Worm (Caenorhabditis elegans) whole organism, mixed stage, embryonic: ENCODE results near the gene fbxa-71.

Experiments
- M03D4.4 ChIP-seq: sonication (generic microtip); optimal IDR thresholded peaks from 2 replicates; lab custom pipeline; 2017; ENCODE audit warnings: mild to moderate bottlenecking, missing genetic modification characterization, missing compliant biosample characterization
- bed-3 ChIP-seq: fragments of 200-800 bp; sonication (Bioruptor generic); optimal IDR thresholded peaks from 3 replicates; lab custom pipeline; 2018; ENCODE audit warnings: mild to moderate bottlenecking, missing genetic modification characterization, moderate library complexity, missing compliant biosample characterization
- blmp-1 ChIP-seq: fragments of 150-350 bp; optimal IDR thresholded peaks from 2 replicates; lab custom pipeline; 2014; ENCODE audit warnings: missing biosample characterization, missing genetic modification characterization
- ceh-39 ChIP-seq: fragments of 150-350 bp; optimal IDR thresholded peaks from 2 replicates; lab custom pipeline; 2014; ENCODE audit warnings: missing biosample characterization, missing genetic modification characterization
- ceh-43 ChIP-seq: fragments of 200-800 bp; sonication (Bioruptor generic); optimal IDR thresholded peaks from 2 replicates; lab custom pipeline; 2018; ENCODE audit warnings: mild to moderate bottlenecking, missing genetic modification characterization, moderate library complexity, missing compliant biosample characterization
- ceh-83 ChIP-seq: fragments of 200-800 bp; sonication (Bioruptor generic); optimal IDR thresholded peaks from 2 replicates; lab custom pipeline; 2018; ENCODE audit warnings: mild to moderate bottlenecking, missing genetic modification characterization, missing compliant biosample characterization
- ces-1 ChIP-seq: fragments of 150-350 bp; optimal IDR thresholded peaks from 2 replicates; lab custom pipeline; 2014; ENCODE audit warnings: missing biosample characterization, missing genetic modification reagents, missing genetic modification characterization
- cnd-1 ChIP-seq: fragments of 200-800 bp; sonication (Bioruptor generic); optimal IDR thresholded peaks from 2 replicates; lab custom pipeline; 2018; ENCODE audit warnings: mild to moderate bottlenecking, missing genetic modification characterization, missing compliant biosample characterization
- drap-1 ChIP-seq: fragments of 200-800 bp; sonication (Bioruptor generic); optimal IDR thresholded peaks from 3 replicates; lab custom pipeline; 2018; ENCODE audit warnings: mild to moderate bottlenecking, missing genetic modification characterization, missing compliant biosample characterization
- elt-1 ChIP-seq: sonication (generic microtip); optimal IDR thresholded peaks from 2 replicates; lab custom pipeline; 2017; ENCODE audit warnings: missing genetic modification characterization, mild to moderate bottlenecking, missing compliant biosample characterization, antibody characterized with exemption, moderate library complexity, borderline replicate concordance; ENCODE audit not compliant: insufficient read depth
- elt-3 ChIP-seq: fragments of 150-350 bp; optimal IDR thresholded peaks from 2 replicates; lab custom pipeline; 2014; ENCODE audit warnings: missing biosample characterization, missing genetic modification characterization
- ham-2 ChIP-seq: fragments of 200-800 bp; sonication (Bioruptor generic); optimal IDR thresholded peaks from 2 replicates; lab custom pipeline; 2018; ENCODE audit warnings: mild to moderate bottlenecking, missing genetic modification characterization, missing compliant biosample characterization
- hlh-1 ChIP-seq: fragments of 150-350 bp; optimal IDR thresholded peaks from 2 replicates; lab custom pipeline; 2014; ENCODE audit warnings: missing biosample characterization, missing genetic modification reagents, missing genetic modification characterization
- lin-13 ChIP-seq: fragments of 150-350 bp; optimal IDR thresholded peaks from 2 replicates; lab custom pipeline; 2014; ENCODE audit warnings: missing biosample characterization, missing genetic modification characterization
- lin-32 ChIP-seq: fragments of 200-800 bp; sonication (Bioruptor generic); optimal IDR thresholded peaks from 2 replicates; lab custom pipeline; 2018; ENCODE audit warnings: mild to moderate bottlenecking, missing genetic modification characterization, missing compliant biosample characterization
- lsy-2 ChIP-seq: fragments of 150-350 bp; optimal IDR thresholded peaks from 2 replicates; lab custom pipeline; 2014; ENCODE audit warnings: missing biosample characterization, missing genetic modification characterization
- mab-5 ChIP-seq: fragments of 150-350 bp; optimal IDR thresholded peaks from 2 replicates; lab custom pipeline; 2014; ENCODE audit warnings: missing biosample characterization, missing genetic modification characterization
- mep-1 ChIP-seq: fragments of 150-350 bp; optimal IDR thresholded peaks from 2 replicates; lab custom pipeline; 2017; ENCODE audit warnings: missing biosample characterization, missing genetic modification reagents, missing genetic modification characterization, inconsistent platforms
- mls-2 ChIP-seq: sonication (generic microtip); optimal IDR thresholded peaks from 2 replicates; lab custom pipeline; 2016; ENCODE audit warnings: mild to moderate bottlenecking, missing genetic modification characterization, moderate library complexity, missing compliant biosample characterization
- nhr-12 ChIP-seq: fragments of 150-350 bp; optimal IDR thresholded peaks from 2 replicates; lab custom pipeline; 2014; ENCODE audit warnings: missing biosample characterization, missing genetic modification characterization
- nhr-2 ChIP-seq: fragments of 150-350 bp; optimal IDR thresholded peaks from 2 replicates; lab custom pipeline; 2014; ENCODE audit warnings: missing biosample characterization, missing genetic modification characterization
- nhr-237 ChIP-seq: fragments of 150-350 bp; optimal IDR thresholded peaks from 2 replicates; lab custom pipeline; 2014; ENCODE audit warnings: missing biosample characterization, missing genetic modification characterization
- nhr-28 ChIP-seq: fragments of 150-350 bp; optimal IDR thresholded peaks from 2 replicates; lab custom pipeline; 2014; ENCODE audit warnings: missing biosample characterization, missing genetic modification characterization
- nhr-76 ChIP-seq: sonication (generic microtip); optimal IDR thresholded peaks from 2 replicates; lab custom pipeline; 2017; ENCODE audit warnings: missing biosample characterization, missing genetic modification characterization
- pha-4 ChIP-seq: fragments of 150-350 bp; optimal IDR thresholded peaks from 2 replicates; lab custom pipeline; 2018; ENCODE audit warnings: missing biosample characterization, missing genetic modification reagents, missing genetic modification characterization
- sem-2 ChIP-seq: fragments of 200-800 bp; sonication (Bioruptor generic); optimal IDR thresholded peaks from 2 replicates; lab custom pipeline; 2018; ENCODE audit warnings: mild to moderate bottlenecking, missing genetic modification characterization, missing compliant biosample characterization
- snpc-4 ChIP-seq: fragments of 150-350 bp; optimal IDR thresholded peaks from 2 replicates; lab custom pipeline; 2014; ENCODE audit warnings: missing biosample characterization, missing genetic modification characterization
- sptf-1 ChIP-seq: sonication (generic microtip); optimal IDR thresholded peaks from 2 replicates; lab custom pipeline; 2017; ENCODE audit warnings: mild to moderate bottlenecking, missing genetic modification characterization, moderate library complexity, missing compliant biosample characterization
- tbx-8 ChIP-seq: fragments of 200-800 bp; sonication (Bioruptor generic); optimal IDR thresholded peaks from 2 replicates; lab custom pipeline; 2018; ENCODE audit warnings: mild to moderate bottlenecking, missing genetic modification characterization, moderate library complexity, missing compliant biosample characterization
- unc-120 ChIP-seq: sonication (generic microtip); optimal IDR thresholded peaks from 2 replicates; lab custom pipeline; 2017; ENCODE audit warnings: missing genetic modification characterization, missing compliant biosample characterization; ENCODE audit not compliant: poor library complexity, severe bottlenecking
- unc-39 ChIP-seq: fragments of 150-350 bp; optimal IDR thresholded peaks from 2 replicates; lab custom pipeline; 2014; ENCODE audit warnings: missing biosample characterization, missing genetic modification characterization
- unc-62 ChIP-seq: fragments of 150-350 bp; optimal IDR thresholded peaks from 2 replicates; lab custom pipeline; 2014; ENCODE audit warnings: missing biosample characterization, missing genetic modification reagents, missing genetic modification characterization
- zip-8 ChIP-seq: fragments of 150-350 bp; optimal IDR thresholded peaks from 2 replicates; lab custom pipeline; 2014; ENCODE audit warnings: missing biosample characterization, missing genetic modification characterization
- ztf-11 ChIP-seq: fragments of 150-350 bp; optimal IDR thresholded peaks from 2 replicates; lab custom pipeline; 2014; ENCODE audit warnings: missing biosample characterization, missing genetic modification characterization

fbxa-71 gene

DNA sequence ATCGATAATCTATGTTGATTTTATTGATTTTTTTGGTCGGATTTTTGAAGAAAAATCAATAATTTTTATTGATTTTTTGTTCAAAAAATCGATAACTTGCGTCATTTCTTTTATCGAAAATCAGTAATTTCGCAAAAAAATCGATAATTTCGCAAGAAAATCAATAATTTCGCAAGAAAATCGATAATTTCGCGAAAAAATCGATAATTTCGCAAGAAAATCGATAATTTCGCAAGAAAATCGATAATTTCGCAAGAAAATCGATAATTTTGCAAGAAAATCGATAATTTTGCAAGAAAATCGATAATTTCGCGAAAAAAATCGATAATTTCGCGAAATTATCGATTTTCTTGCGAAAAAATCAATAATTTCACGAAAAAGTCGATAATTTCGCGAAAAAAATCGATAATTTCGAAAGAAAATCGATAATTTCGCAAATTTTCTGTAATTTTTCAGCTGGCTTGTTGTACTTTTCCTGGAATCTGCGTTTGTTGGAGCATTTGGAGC lies 27.8 kb downstream of the fbxa-71 start:
- no peak for TF ChIP-seq mep-1
- TF ChIP-seq drap-1 (GFP tag; lab: Kevin White, UChicago), result no peak

ce11 chrIII:2288261-2288660 lies 32.6 kb downstream of the fbxa-71 start:
- no peak for TF ChIP-seq ces-1 (GFP tag; lab: Kevin White, UChicago)
- TF ChIP-seq nhr-28 (tag; lab: Kevin White, UChicago), result no peak
- TF ChIP-seq tbx-8 (GFP tag; lab: Kevin White, UChicago), result no peak
- TF ChIP-seq lin-13 (tag; lab: Kevin White, UChicago), result no peak
- no peak for TF ChIP-seq M03D4.4
- TF ChIP-seq sem-2 (GFP tag; lab: Kevin White, UChicago), result no peak
- TF ChIP-seq snpc-4 (tag; lab: Kevin White, UChicago), result no peak
- TF ChIP-seq nhr-12, result no peak
- TF ChIP-seq sptf-1 (tag; lab: Kevin White, UChicago), result no peak
- TF ChIP-seq nhr-76 (tag; lab: Kevin White, UChicago), result no peak
- TF ChIP-seq pha-4 (tag; lab: Kevin White, UChicago), result no peak
- no peak for TF ChIP-seq ham-2 (GFP tag; lab: Kevin White, UChicago)
- no peak for TF ChIP-seq mls-2 (tag; lab: Kevin White, UChicago)
- no peak for TF ChIP-seq ceh-83 (GFP tag; lab: Kevin White, UChicago)
- no peak for TF ChIP-seq ztf-11 (tag; lab: Kevin White, UChicago)
- TF ChIP-seq, all 35 proteins: peak for 0

ce11 chrIII:2291139-2291538 lies 35.5 kb downstream of the fbxa-71 start, which contains the start of gene fbxa-219:
Gene fbxa-219 (plus strand): TSS chrIII:2291415.
- no peak for TF ChIP-seq unc-120 (tag; lab: Kevin White, UChicago)
- no peak for TF ChIP-seq sptf-1 (tag; lab: Kevin White, UChicago)
- no peak for TF ChIP-seq nhr-237 (tag; lab: Kevin White, UChicago)
- TF ChIP-seq nhr-2 (tag; lab: Kevin White, UChicago), result no peak
- no peak for TF ChIP-seq M03D4.4
- no peak for TF ChIP-seq nhr-28 (tag; lab: Kevin White, UChicago)
- TF ChIP-seq mep-1, result no peak
- TF ChIP-seq ham-2 (GFP tag; lab: Kevin White, UChicago), result no peak
- TF ChIP-seq sem-2 (GFP tag; lab: Kevin White, UChicago), result no peak
- TF ChIP-seq nhr-12, result no peak
- TF ChIP-seq snpc-4 (tag; lab: Kevin White, UChicago), result no peak
- TF ChIP-seq unc-62 (GFP tag; lab: Kevin White, UChicago), result no peak
- no peak for TF ChIP-seq bed-3 (GFP tag; lab: Kevin White, UChicago)
- TF ChIP-seq tbx-8 (GFP tag; lab: Kevin White, UChicago), result no peak

DNA sequence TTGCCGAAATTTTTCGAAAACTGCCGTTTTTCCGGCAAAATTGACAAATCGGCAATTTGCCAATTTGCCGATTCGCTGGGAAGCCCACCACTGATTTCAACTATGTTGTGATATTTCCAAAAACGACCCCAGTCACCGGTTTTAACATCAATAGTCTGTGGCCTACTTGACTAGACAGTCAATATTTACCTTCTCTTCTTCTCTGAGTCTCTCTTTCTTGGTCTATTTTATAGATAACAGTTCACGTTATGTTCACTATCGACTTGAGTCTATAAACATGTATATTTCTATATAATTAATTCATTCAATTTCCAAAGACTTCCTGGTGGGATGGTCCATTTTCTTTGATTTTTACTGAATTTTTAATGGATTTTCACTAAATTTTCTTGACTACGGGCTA lies 39.1 kb downstream of the fbxa-71 start:
- TF ChIP-seq elt-1 (tag; lab: Kevin White, UChicago) (no peak), pha-4 (tag; lab: Kevin White, UChicago) (peak; percentile 68)

ce11 chrIII:2304149-2304548 lies 48.5 kb downstream of the fbxa-71 start:
- TF ChIP-seq ces-1 (GFP tag; lab: Kevin White, UChicago) (no peak), hlh-1 (tag; lab: Kevin White, UChicago) (no peak), unc-39 (tag; lab: Kevin White, UChicago) (no peak)
- TF ChIP-seq, all 35 proteins: peak for 0

ce11 chrIII:2304867-2305266 lies 49.2 kb downstream of the fbxa-71 start, which contains the start of gene Y54F10BM.9:
Gene Y54F10BM.9 (minus strand): TSS chrIII:2304927.
- TF ChIP-seq sptf-1 (tag; lab: Kevin White, UChicago) (no peak), unc-120 (tag; lab: Kevin White, UChicago) (no peak), nhr-76 (tag; lab: Kevin White, UChicago) (no peak), nhr-12 (no peak), bed-3 (GFP tag; lab: Kevin White, UChicago) (no peak), sem-2 (GFP tag; lab: Kevin White, UChicago) (no peak), ceh-83 (GFP tag; lab: Kevin White, UChicago) (no peak), cnd-1 (tag; lab: Kevin White, UChicago) (peak; percentile 88), zip-8 (tag; lab: Kevin White, UChicago) (no peak), pha-4 (tag; lab: Kevin White, UChicago) (peak; percentile 31), lsy-2 (tag; lab: Kevin White, UChicago) (peak; percentile 0), nhr-2 (tag; lab: Kevin White, UChicago) (peak; percentile 25), ztf-11 (tag; lab: Kevin White, UChicago) (no peak), elt-1 (tag; lab: Kevin White, UChicago) (no peak), unc-39 (tag; lab: Kevin White, UChicago) (peak; percentile 32), mep-1 (peak; percentile 36), tbx-8 (GFP tag; lab: Kevin White, UChicago) (no peak), nhr-28 (tag; lab: Kevin White, UChicago) (no peak), drap-1 (GFP tag; lab: Kevin White, UChicago) (no peak), lin-32 (GFP tag; lab: Kevin White, UChicago) (peak; percentile 76), snpc-4 (tag; lab: Kevin White, UChicago) (no peak), ham-2 (GFP tag; lab: Kevin White, UChicago) (peak; percentile 30), ceh-39 (tag; lab: Kevin White, UChicago) (no peak), nhr-237 (tag; lab: Kevin White, UChicago) (no peak), mab-5 (no peak), ceh-43 (GFP tag; lab: Kevin White, UChicago) (no peak), elt-3 (tag; lab: Kevin White, UChicago) (no peak), mls-2 (tag; lab: Kevin White, UChicago) (peak; percentile 18), unc-62 (GFP tag; lab: Kevin White, UChicago) (no peak), hlh-1 (tag; lab: Kevin White, UChicago) (no peak), ces-1 (GFP tag; lab: Kevin White, UChicago) (peak; percentile 67), blmp-1 (tag; lab: Kevin White, UChicago) (no peak)
